Fruit fly (Drosophila melanogaster): Measurements from ENCODE around the gene CG11837.
A peak's percentile ranks its signal among the peaks of the same experiment; 100 is the strongest.

Gene CG11837

DNA sequence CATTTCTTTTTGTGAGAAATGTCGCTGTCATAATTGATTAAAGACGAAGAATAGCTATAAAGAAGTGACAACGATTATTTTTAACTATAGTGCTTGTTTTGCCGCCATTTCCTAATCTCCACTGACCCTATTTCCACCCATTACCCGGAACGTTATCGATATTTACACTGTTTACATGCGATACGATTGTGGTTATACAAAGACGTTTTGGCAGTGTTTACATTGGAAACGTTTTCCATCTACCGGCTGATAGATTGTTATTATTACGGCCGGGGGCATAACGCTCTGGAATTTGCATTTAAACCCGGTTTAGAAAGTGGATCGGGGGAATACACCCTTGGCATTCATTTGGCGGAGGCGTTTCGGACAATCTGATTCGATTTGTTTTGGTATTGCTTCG is 17.0 kb downstream of the CG11837 start (continued):
- TF ChIP-seq CG8765 (GFP tag; IDR thresholded peaks at IDR 0.05): no peak
- TF ChIP-seq ase (GFP tag; IDR thresholded peaks at IDR 0.05): no peak
- no peak for TF ChIP-seq CG14965 (GFP tag; optimal IDR thresholded peaks at IDR 0.05; ENCODE audit: borderline replicate concordance)
- TF ChIP-seq BtbVII (GFP tag; optimal IDR thresholded peaks at IDR 0.05): peak; percentile 22
- peak; percentile 24 for TF ChIP-seq exex (tag; optimal IDR thresholded peaks at IDR 0.05)
- no peak for TF ChIP-seq CG12104 (GFP tag; optimal IDR thresholded peaks at IDR 0.05)
- 0 out of 2 replicates have a peak, but pooled peaks have one; percentile 14 for TF ChIP-seq CG14014 (GFP tag; IDR thresholded peaks at IDR 0.05)
- peak; percentile 61 for TF ChIP-seq wek (GFP tag; optimal IDR thresholded peaks at IDR 0.05)
- TF ChIP-seq row (GFP tag; IDR thresholded peaks at IDR 0.05): no peak
- peak; percentile 12 for TF ChIP-seq CG15479 (GFP tag; optimal IDR thresholded peaks at IDR 0.05)
- TF ChIP-seq Fer3 (tag; optimal IDR thresholded peaks at IDR 0.05): no peak
- TF ChIP-seq CG5245 (GFP tag; optimal IDR thresholded peaks at IDR 0.05): no peak
- TF ChIP-seq CG3065 (GFP tag; optimal IDR thresholded peaks at IDR 0.05): no peak
- TF ChIP-seq Xrp1 (GFP tag; IDR thresholded peaks at IDR 0.05): 0 out of 2 replicates have a peak, but pooled peaks have one; percentile 8
- TF ChIP-seq CG12744 (GFP tag; optimal IDR thresholded peaks at IDR 0.05): no peak
- peak; percentile 49 for TF ChIP-seq grn (GFP tag; optimal IDR thresholded peaks at IDR 0.05)
- no peak for TF ChIP-seq stwl (tag; optimal IDR thresholded peaks at IDR 0.05)
- no peak for TF ChIP-seq Side (GFP tag; optimal IDR thresholded peaks at IDR 0.05)
- TF ChIP-seq dm (GFP tag; optimal IDR thresholded peaks at IDR 0.05): no peak
- peak; percentile 24 for TF ChIP-seq Asciz (GFP tag; optimal IDR thresholded peaks at IDR 0.05)
- TF ChIP-seq aop (GFP tag; IDR thresholded peaks at IDR 0.05): no peak
- TF ChIP-seq sisA (GFP tag; IDR thresholded peaks at IDR 0.05): no peak
- peak; percentile 27 for TF ChIP-seq CG1233 (GFP tag; optimal IDR thresholded peaks at IDR 0.05)
- peak; percentile 12 for TF ChIP-seq CG1603 (tag; optimal IDR thresholded peaks at IDR 0.05)
- TF ChIP-seq caup (GFP tag; optimal IDR thresholded peaks at IDR 0.05; ENCODE audit: severe bottlenecking): peak; percentile 9
- no peak for TF ChIP-seq onecut (GFP tag; IDR thresholded peaks at IDR 0.05)
- no peak for TF ChIP-seq CG8359 (GFP tag; optimal IDR thresholded peaks at IDR 0.05; ENCODE audit: borderline replicate concordance)
- no peak for TF ChIP-seq psq (GFP tag; optimal IDR thresholded peaks at IDR 0.05)
- no peak for TF ChIP-seq CrebB (tag; optimal IDR thresholded peaks at IDR 0.05)
- no peak for TF ChIP-seq Poxn (GFP tag; IDR thresholded peaks at IDR 0.05)
- peak; percentile 15 for TF ChIP-seq CG13296 (GFP tag; optimal IDR thresholded peaks at IDR 0.05)
- TF ChIP-seq klu (GFP tag; IDR thresholded peaks at IDR 0.05): no peak
- TF ChIP-seq lab (GFP tag; optimal IDR thresholded peaks at IDR 0.05): peak; percentile 60
- TF ChIP-seq bcd (GFP tag; optimal IDR thresholded peaks at IDR 0.05): no peak
- no peak for TF ChIP-seq CG9932 (GFP tag; IDR thresholded peaks at IDR 0.05)
- no peak for TF ChIP-seq zf30C (GFP tag; optimal IDR thresholded peaks at IDR 0.05)
- peak; percentile 32 for TF ChIP-seq CG6813 (GFP tag; optimal IDR thresholded peaks at IDR 0.05)
- TF ChIP-seq ATbp (GFP tag; optimal IDR thresholded peaks at IDR 0.05): peak; percentile 58
- no peak for TF ChIP-seq CG6683 (GFP tag; optimal IDR thresholded peaks at IDR 0.05)
- no peak for TF ChIP-seq dpn (GFP tag; optimal IDR thresholded peaks at IDR 0.05)
- no peak for TF ChIP-seq CG17359 (tag; optimal IDR thresholded peaks at IDR 0.05)
- TF ChIP-seq shn (GFP tag; optimal IDR thresholded peaks at IDR 0.05): no peak
- TF ChIP-seq fd102C (GFP tag; optimal IDR thresholded peaks at IDR 0.05): peak; percentile 32
- TF ChIP-seq Ravus (GFP tag; IDR thresholded peaks at IDR 0.05): no peak
- TF ChIP-seq mam (GFP tag; optimal IDR thresholded peaks at IDR 0.05): no peak
- TF ChIP-seq CG2678 (tag; optimal IDR thresholded peaks at IDR 0.05): peak; percentile 10

All from whole organism, embryonic.